Fruit fly (Drosophila melanogaster): Measurements from ENCODE around the gene CG7600.

CG7600 gene

dm6 chr3L:11260737-11261455, 50.3 kb downstream of the CG7600 start (continued):
- TF ChIP-seq zfh1 (GFP tag; IDR thresholded peaks at IDR 0.05) (peak; percentile 75; the same call in 2 of the 3 replicates), Dp (GFP tag; optimal IDR thresholded peaks at IDR 0.05) (no peak), CG9609 (GFP tag; optimal IDR thresholded peaks at IDR 0.05) (no peak), Hey (tag; optimal IDR thresholded peaks at IDR 0.05) (no peak), CG17912 (GFP tag; optimal IDR thresholded peaks at IDR 0.05) (no peak), CG17568 (GFP tag; optimal IDR thresholded peaks at IDR 0.05) (peak; percentile 67), CG9932 (GFP tag; IDR thresholded peaks at IDR 0.05) (peak; percentile 52; the same call in 1 of the 2 replicates), wek (GFP tag; optimal IDR thresholded peaks at IDR 0.05) (no peak), CG15479 (GFP tag; optimal IDR thresholded peaks at IDR 0.05) (peak; percentile 95), CG9817 (tag; optimal IDR thresholded peaks at IDR 0.05) (peak; percentile 62), CG12155 (GFP tag; optimal IDR thresholded peaks at IDR 0.05) (peak; percentile 37), trh (GFP tag; optimal IDR thresholded peaks at IDR 0.05) (no peak), chinmo (GFP tag; IDR thresholded peaks at IDR 0.05; ENCODE audit: partially characterized antibody) (no peak; the same call in 2 of the 4 replicates), CG3065 (GFP tag; optimal IDR thresholded peaks at IDR 0.05) (no peak), Rx (GFP tag; IDR thresholded peaks at IDR 0.05) (peak; percentile 63), Abd-B (GFP tag; optimal IDR thresholded peaks at IDR 0.05) (peak; percentile 71), Hr3 (GFP tag; optimal IDR thresholded peaks at IDR 0.05) (no peak), CG7556 (GFP tag; optimal IDR thresholded peaks at IDR 0.05) (no peak), hbn (GFP tag; IDR thresholded peaks at IDR 0.05; ENCODE audit: partially characterized antibody) (no peak), salm (tag; optimal IDR thresholded peaks at IDR 0.05) (peak; percentile 77), bsh (GFP tag; optimal IDR thresholded peaks at IDR 0.05) (peak in 1 of 2 experiments; percentile 86), cas (GFP tag; IDR thresholded peaks at IDR 0.05) (peak; percentile 71; the same call in 1 of the 2 replicates), CG18764 (GFP tag; optimal IDR thresholded peaks at IDR 0.05) (peak; percentile 1), amos (GFP tag; IDR thresholded peaks at IDR 0.05; ENCODE audit: partially characterized antibody) (no peak), CG34376 (GFP tag; optimal IDR thresholded peaks at IDR 0.05) (no peak), CG4820 (GFP tag; optimal IDR thresholded peaks at IDR 0.05) (peak; percentile 59), CG3726 (GFP tag; IDR thresholded peaks at IDR 0.05) (peak; percentile 63; the same call in 1 of the 3 replicates), cad (GFP tag; optimal IDR thresholded peaks at IDR 0.05) (no peak), lbe (GFP tag; optimal IDR thresholded peaks at IDR 0.05) (peak; percentile 35), CG7357 (GFP tag; IDR thresholded peaks at IDR 0.05) (peak; percentile 68), fd64A (GFP tag; optimal IDR thresholded peaks at IDR 0.05) (no peak), CG18599 (GFP tag; optimal IDR thresholded peaks at IDR 0.05) (no peak), ftz-f1 (GFP tag; optimal IDR thresholded peaks at IDR 0.05) (no peak), B-H1 (GFP tag; IDR thresholded peaks at IDR 0.05) (peak; percentile 41; the same call in 2 of the 3 replicates), CG6689 (GFP tag; IDR thresholded peaks at IDR 0.05) (peak; percentile 63), HmgD (GFP tag; optimal IDR thresholded peaks at IDR 0.05) (no peak), bbx (GFP tag; IDR thresholded peaks at IDR 0.05; ENCODE audit: partially characterized antibody) (no peak), CG17385 (GFP tag; optimal IDR thresholded peaks at IDR 0.05) (no peak), CG16815 (GFP tag; optimal IDR thresholded peaks at IDR 0.05) (peak; percentile 15), CG14014 (GFP tag; IDR thresholded peaks at IDR 0.05) (peak; percentile 75; the same call in 1 of the 2 replicates), gcm2 (GFP tag; optimal IDR thresholded peaks at IDR 0.05) (peak; percentile 8), CrebB (tag; optimal IDR thresholded peaks at IDR 0.05) (peak; percentile 66), CG4854 (GFP tag; optimal IDR thresholded peaks at IDR 0.05) (no peak), CG5180 (GFP tag; optimal IDR thresholded peaks at IDR 0.05) (no peak), CG9727 (GFP tag; optimal IDR thresholded peaks at IDR 0.05) (no peak), ara (GFP tag; IDR thresholded peaks at IDR 0.05) (peak; percentile 87), Atf-2 (GFP tag; optimal IDR thresholded peaks at IDR 0.05) (no peak), otp (GFP tag; IDR thresholded peaks at IDR 0.05) (peak; percentile 55; the same call in 1 of the 3 replicates), CkIIα-i1 (GFP tag; IDR thresholded peaks at IDR 0.05) (no peak)
